Fruit fly (Drosophila melanogaster): Measurements from ENCODE around the gene Lkb1.

DNA sequence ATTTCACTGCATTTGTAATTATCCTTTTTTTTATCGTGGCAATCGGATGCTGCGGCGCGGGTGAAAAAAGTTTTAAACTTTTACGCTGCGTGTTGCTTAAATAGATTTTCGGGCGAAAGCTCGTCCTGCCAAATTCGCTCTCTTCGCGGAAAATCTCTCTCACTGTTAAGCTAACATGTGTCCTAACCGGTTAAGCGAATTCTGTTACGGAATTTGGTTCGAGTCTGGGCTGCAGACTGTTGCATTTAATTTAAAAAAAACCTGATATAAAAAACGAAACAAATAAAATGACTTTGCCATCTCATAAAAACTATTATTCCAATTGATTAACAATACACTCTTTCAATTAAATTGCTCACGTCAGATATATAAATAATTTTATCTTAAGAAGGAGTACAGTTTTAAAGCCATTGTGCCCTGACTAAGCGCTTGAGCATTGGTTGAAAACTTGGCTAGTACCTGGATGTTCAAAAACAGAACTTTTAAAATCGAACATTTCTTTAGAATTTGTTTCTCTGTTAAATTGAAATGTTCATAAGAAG lies 1.8 kb upstream of the Lkb1 start, which contains the start of gene Task6:
- TF ChIP-seq CG6854 (GFP tag; optimal IDR thresholded peaks at IDR 0.05): no peak
- TF ChIP-seq Hr38 (GFP tag; optimal IDR thresholded peaks at IDR 0.05): no peak
- TF ChIP-seq CG9139 (GFP tag; optimal IDR thresholded peaks at IDR 0.05): no peak
- TF ChIP-seq Blimp-1 (GFP tag; optimal IDR thresholded peaks at IDR 0.05): no peak
- TF ChIP-seq Lpt (GFP tag; optimal IDR thresholded peaks at IDR 0.05): no peak
- TF ChIP-seq CG10631 (GFP tag; optimal IDR thresholded peaks at IDR 0.05): no peak
- TF ChIP-seq CG3032 (tag; optimal IDR thresholded peaks at IDR 0.05): no peak
- no peak for TF ChIP-seq Hr39 (GFP tag; optimal IDR thresholded peaks at IDR 0.05)
- TF ChIP-seq topi (GFP tag; optimal IDR thresholded peaks at IDR 0.05): no peak
- no peak for TF ChIP-seq CG6792 (GFP tag; optimal IDR thresholded peaks at IDR 0.05)
- TF ChIP-seq Smox (GFP tag; optimal IDR thresholded peaks at IDR 0.05): no peak

Measured in whole organism, prepupa.